Worm (Caenorhabditis elegans) whole organism, L2 larva: ENCODE measurements around the gene mai-2.
A peak's percentile ranks its signal among the peaks of the same experiment; 100 is the strongest.

Source experiments
- C34F6.9 ChIP-seq: fragments of 150-350 bp; optimal IDR thresholded peaks from 2 replicates; lab custom pipeline; 2014; ENCODE audit warnings: missing biosample characterization, missing genetic modification characterization
- F13H6.1 ChIP-seq: sonication (generic microtip); optimal IDR thresholded peaks from 2 replicates; lab custom pipeline; 2016; ENCODE audit warnings: missing genetic modification characterization, missing compliant biosample characterization
- R02D3.7 ChIP-seq: fragments of 150-350 bp; optimal IDR thresholded peaks from 2 replicates; lab custom pipeline; 2014; ENCODE audit warnings: missing biosample characterization, missing genetic modification characterization
- Y55F3AM.14 ChIP-seq: fragments of 200-800 bp; sonication (Bioruptor generic); optimal IDR thresholded peaks from 2 replicates; lab custom pipeline; 2018; ENCODE audit warnings: mild to moderate bottlenecking, missing genetic modification characterization, missing compliant biosample characterization
- ZK546.5 ChIP-seq: sonication (generic microtip); optimal IDR thresholded peaks from 2 replicates; lab custom pipeline; 2017; ENCODE audit warnings: missing biosample characterization, missing genetic modification characterization
- alr-1 ChIP-seq: fragments of 150-350 bp; optimal IDR thresholded peaks from 2 replicates; lab custom pipeline; 2014; ENCODE audit warnings: missing biosample characterization, missing genetic modification characterization
- aly-2 ChIP-seq: fragments of 150-350 bp; optimal IDR thresholded peaks from 2 replicates; lab custom pipeline; 2014; ENCODE audit warnings: missing biosample characterization, missing genetic modification characterization
- ama-1 ChIP-seq: fragments of 150-350 bp; optimal IDR thresholded peaks from 2 replicates; lab custom pipeline; 2018; ENCODE audit warnings: inconsistent platforms
- blmp-1 ChIP-seq: sonication (generic microtip); optimal IDR thresholded peaks from 2 replicates; lab custom pipeline; 2017; ENCODE audit warnings: missing genetic modification characterization, mild to moderate bottlenecking, missing compliant biosample characterization, antibody characterized with exemption, moderate library complexity; ENCODE audit not compliant: insufficient read depth
- ceh-16 ChIP-seq: fragments of 150-350 bp; optimal IDR thresholded peaks from 2 replicates; lab custom pipeline; 2014; ENCODE audit warnings: missing biosample characterization, missing genetic modification characterization
- ceh-82 ChIP-seq: fragments of 150-350 bp; optimal IDR thresholded peaks from 2 replicates; lab custom pipeline; 2014; ENCODE audit warnings: missing biosample characterization, missing genetic modification characterization
- crh-2 ChIP-seq: sonication (generic microtip); optimal IDR thresholded peaks from 2 replicates; lab custom pipeline; 2017; ENCODE audit warnings: missing biosample characterization, missing genetic modification characterization
- dmd-4 ChIP-seq: sonication (generic microtip); optimal IDR thresholded peaks from 2 replicates; lab custom pipeline; 2017; ENCODE audit warnings: missing biosample characterization, missing genetic modification characterization
- egl-27 ChIP-seq: sonication (generic microtip); optimal IDR thresholded peaks from 3 replicates; lab custom pipeline; 2017; ENCODE audit warnings: missing biosample characterization, missing genetic modification reagents, missing genetic modification characterization
- elt-1 ChIP-seq: fragments of 150-350 bp; optimal IDR thresholded peaks from 2 replicates; lab custom pipeline; 2014; ENCODE audit warnings: missing biosample characterization, missing genetic modification characterization
- elt-3 ChIP-seq: sonication (generic microtip); optimal IDR thresholded peaks from 2 replicates; lab custom pipeline; 2017; ENCODE audit warnings: missing biosample characterization, missing genetic modification characterization
- fos-1 ChIP-seq: fragments of 150-350 bp; optimal IDR thresholded peaks from 2 replicates; lab custom pipeline; 2014; ENCODE audit warnings: missing biosample characterization, missing genetic modification characterization
- gmeb-1 ChIP-seq: fragments of 150-350 bp; optimal IDR thresholded peaks from 2 replicates; lab custom pipeline; 2014; ENCODE audit warnings: missing biosample characterization, missing genetic modification characterization
- lin-11 ChIP-seq: fragments of 150-350 bp; sonication (generic microtip); optimal IDR thresholded peaks from 2 replicates; lab custom pipeline; 2014; ENCODE audit warnings: missing biosample characterization, missing genetic modification characterization, inconsistent platforms, mixed read lengths
- lin-13 ChIP-seq: fragments of 150-350 bp; optimal IDR thresholded peaks from 2 replicates; lab custom pipeline; 2014; ENCODE audit warnings: missing biosample characterization, missing genetic modification reagents, missing genetic modification characterization
- lin-39 ChIP-seq: fragments of 150-350 bp; optimal IDR thresholded peaks from 2 replicates; lab custom pipeline; 2014; ENCODE audit warnings: missing biosample characterization, missing genetic modification reagents, missing genetic modification characterization
- lsy-2 ChIP-seq, 2 experiments: fragments of 150-350 bp in 1 of 2; sonication (generic microtip) in 1 of 2; optimal IDR thresholded peaks; 2 replicates each; lab custom pipeline; 2014 to 2017; ENCODE audit warnings: missing biosample characterization in 2 of 2, missing genetic modification characterization in 2 of 2
- mab-5 ChIP-seq: fragments of 150-350 bp; optimal IDR thresholded peaks from 2 replicates; lab custom pipeline; 2014; ENCODE audit warnings: missing biosample characterization, missing genetic modification characterization
- mbf-1 ChIP-seq: sonication (generic microtip); optimal IDR thresholded peaks from 2 replicates; lab custom pipeline; 2017; ENCODE audit warnings: missing biosample characterization, missing genetic modification characterization
- mdl-1 ChIP-seq, 2 experiments: fragments of 150-350 bp in 1 of 2; sonication (generic microtip) in 1 of 2; optimal IDR thresholded peaks; 2 replicates each; lab custom pipeline; 2017; ENCODE audit warnings: missing biosample characterization in 2 of 2, missing genetic modification characterization in 2 of 2
- nhr-10 ChIP-seq: sonication (generic microtip); optimal IDR thresholded peaks from 2 replicates; lab custom pipeline; 2017; ENCODE audit warnings: missing biosample characterization, missing genetic modification characterization
- nhr-11 ChIP-seq: fragments of 150-350 bp; optimal IDR thresholded peaks from 2 replicates; lab custom pipeline; 2014; ENCODE audit warnings: missing biosample characterization, missing genetic modification characterization
- nhr-12 ChIP-seq: fragments of 150-350 bp; optimal IDR thresholded peaks from 2 replicates; lab custom pipeline; 2014; ENCODE audit warnings: missing biosample characterization, missing genetic modification characterization
- nhr-129 ChIP-seq: fragments of 150-350 bp; optimal IDR thresholded peaks from 2 replicates; lab custom pipeline; 2014; ENCODE audit warnings: missing biosample characterization, missing genetic modification characterization
- nhr-21 ChIP-seq: fragments of 150-350 bp; optimal IDR thresholded peaks from 2 replicates; lab custom pipeline; 2014; ENCODE audit warnings: missing biosample characterization, missing genetic modification characterization
- nhr-23 ChIP-seq: fragments of 150-350 bp; optimal IDR thresholded peaks from 2 replicates; lab custom pipeline; 2014; ENCODE audit warnings: missing biosample characterization, missing genetic modification reagents, missing genetic modification characterization
- nhr-237 ChIP-seq: fragments of 150-350 bp; optimal IDR thresholded peaks from 2 replicates; lab custom pipeline; 2014; ENCODE audit warnings: missing biosample characterization, missing genetic modification characterization
- nhr-25 ChIP-seq: fragments of 150-350 bp; sonication (generic microtip); optimal IDR thresholded peaks from 3 replicates; lab custom pipeline; 2014; ENCODE audit warnings: missing biosample characterization, missing genetic modification characterization
- nhr-6 ChIP-seq: fragments of 150-350 bp; optimal IDR thresholded peaks from 2 replicates; lab custom pipeline; 2014; ENCODE audit warnings: missing biosample characterization, missing genetic modification characterization
- nhr-77 ChIP-seq: fragments of 150-350 bp; optimal IDR thresholded peaks from 2 replicates; lab custom pipeline; 2014; ENCODE audit warnings: missing biosample characterization, missing genetic modification characterization
- peb-1 ChIP-seq: fragments of 150-350 bp; optimal IDR thresholded peaks from 2 replicates; lab custom pipeline; 2014; ENCODE audit warnings: missing biosample characterization, missing genetic modification characterization
- sem-4 ChIP-seq: fragments of 150-350 bp; optimal IDR thresholded peaks from 2 replicates; lab custom pipeline; 2014; ENCODE audit warnings: missing biosample characterization, missing genetic modification reagents, missing genetic modification characterization
- skn-1 ChIP-seq: sonication (generic microtip); optimal IDR thresholded peaks from 2 replicates; lab custom pipeline; 2017; ENCODE audit warnings: missing biosample characterization, missing genetic modification characterization
- sma-3 ChIP-seq: sonication (generic microtip); optimal IDR thresholded peaks from 2 replicates; lab custom pipeline; 2016; ENCODE audit warnings: missing genetic modification reagents, missing genetic modification characterization, missing compliant biosample characterization
- sma-9 ChIP-seq, 2 experiments: fragments of 150-350 bp in 1 of 2; sonication (generic microtip) in 1 of 2; optimal IDR thresholded peaks; 2 replicates each; lab custom pipeline; 2014 to 2016; ENCODE audit warnings: missing genetic modification characterization in 2 of 2, mild to moderate bottlenecking in 1 of 2, missing biosample characterization in 1 of 2, missing compliant biosample characterization in 1 of 2, missing genetic modification reagents in 1 of 2, moderate library complexity in 1 of 2
- snpc-4 ChIP-seq: fragments of 150-350 bp; optimal IDR thresholded peaks from 2 replicates; lab custom pipeline; 2014; ENCODE audit warnings: missing biosample characterization, missing genetic modification characterization
- unc-39 ChIP-seq: fragments of 150-350 bp; optimal IDR thresholded peaks from 2 replicates; lab custom pipeline; 2014; ENCODE audit warnings: missing biosample characterization, missing genetic modification characterization
- unc-55 ChIP-seq: fragments of 150-350 bp; sonication (generic microtip); optimal IDR thresholded peaks from 3 replicates; lab custom pipeline; 2014; ENCODE audit warnings: missing biosample characterization, missing genetic modification reagents, missing genetic modification characterization
- unc-62 ChIP-seq: fragments of 150-350 bp; optimal IDR thresholded peaks from 2 replicates; lab custom pipeline; 2014; ENCODE audit warnings: missing biosample characterization, missing genetic modification reagents, missing genetic modification characterization
- zag-1 ChIP-seq: fragments of 150-350 bp; optimal IDR thresholded peaks from 2 replicates; lab custom pipeline; 2014; ENCODE audit warnings: missing biosample characterization, missing genetic modification characterization
- ztf-1 ChIP-seq: fragments of 200-800 bp; sonication (Bioruptor generic); conservative IDR thresholded peaks from 2 replicates; pipeline ENCODE4 v1.3.6; 2022; ENCODE audit warnings: missing genetic modification characterization, missing compliant biosample characterization
- ztf-11 ChIP-seq: sonication (generic microtip); optimal IDR thresholded peaks from 2 replicates; lab custom pipeline; 2017; ENCODE audit warnings: missing biosample characterization, missing genetic modification characterization
- ztf-4 ChIP-seq: fragments of 150-350 bp; optimal IDR thresholded peaks from 2 replicates; lab custom pipeline; 2014; ENCODE audit warnings: missing biosample characterization, missing genetic modification characterization

Gene mai-2

DNA sequence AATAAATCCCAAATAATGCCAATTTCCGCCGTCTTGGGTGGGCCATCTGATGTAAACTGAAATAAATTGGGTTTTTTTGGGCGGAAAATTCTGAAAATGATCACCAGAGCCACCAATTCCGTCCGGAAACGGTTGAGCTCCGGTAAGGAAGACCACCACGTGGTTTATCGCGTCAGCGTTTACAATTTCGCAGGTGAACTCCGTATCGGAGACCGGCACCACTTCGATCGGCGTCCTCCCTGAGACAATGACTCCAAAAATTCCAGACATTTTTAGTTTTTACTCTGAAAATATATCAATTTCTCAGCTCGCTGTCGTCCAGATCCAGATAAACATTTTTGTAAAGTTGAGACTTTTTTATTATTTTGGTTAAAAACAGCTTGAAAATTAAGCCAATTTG is 49.1 kb upstream of the mai-2 start, which contains the start of gene F42A6.6:
F42A6.6 (minus strand) TSS at position 289 of the 400 bp plus-strand sequence.
- no peak for TF ChIP-seq ceh-82 (tag; lab: Kevin White, UChicago)
- TF ChIP-seq nhr-23 (tag; lab: Kevin White, UChicago): no peak
- no peak for TF ChIP-seq nhr-237 (tag; lab: Kevin White, UChicago)
- TF ChIP-seq crh-2 (tag; lab: Kevin White, UChicago): no peak
- TF ChIP-seq elt-1 (tag; lab: Kevin White, UChicago): no peak
- no peak for TF ChIP-seq nhr-25 (tag; lab: Kevin White, UChicago)
- no peak for TF ChIP-seq nhr-129
- no peak for TF ChIP-seq ZK546.5 (tag; lab: Kevin White, UChicago)
- TF ChIP-seq unc-55 (GFP tag; lab: Kevin White, UChicago): no peak
- TF ChIP-seq nhr-21 (tag; lab: Kevin White, UChicago): peak; percentile 11
- no peak for TF ChIP-seq elt-3 (tag; lab: Kevin White, UChicago)
- peak; percentile 39 for TF ChIP-seq gmeb-1
- TF ChIP-seq unc-39: no peak
- TF ChIP-seq nhr-10 (tag; lab: Kevin White, UChicago): no peak
- no peak for TF ChIP-seq nhr-12
- TF ChIP-seq lin-13: peak; percentile 13
- TF ChIP-seq egl-27 (tag; lab: Kevin White, UChicago): no peak
- peak; percentile 29 for TF ChIP-seq sma-9 (GFP tag; optimal IDR thresholded peaks at IDR 0.05; lab: Kevin White, UChicago)
- TF ChIP-seq sma-9 (tag; optimal IDR thresholded peaks at IDR 0.05; lab: Kevin White, UChicago): no peak
- TF ChIP-seq Y55F3AM.14: no peak
- no peak for TF ChIP-seq mdl-1 (tag; optimal IDR thresholded peaks at IDR 0.05; lab: Kevin White, UChicago)
- no peak for TF ChIP-seq R02D3.7 (tag; lab: Kevin White, UChicago)
- TF ChIP-seq skn-1 (tag; lab: Kevin White, UChicago): no peak
- TF ChIP-seq aly-2 (tag; lab: Kevin White, UChicago): no peak
- no peak for TF ChIP-seq mbf-1 (tag; lab: Kevin White, UChicago)
- TF ChIP-seq snpc-4 (tag; lab: Kevin White, UChicago): no peak
- no peak for TF ChIP-seq nhr-77 (tag; lab: Kevin White, UChicago)
- TF ChIP-seq lsy-2 (tag; optimal IDR thresholded peaks at IDR 0.05; lab: Kevin White, UChicago): peak in 1 of 2 experiments; percentile 33
- no peak for TF ChIP-seq mab-5 (tag; lab: Kevin White, UChicago)
- TF ChIP-seq ztf-4 (tag; lab: Kevin White, UChicago): no peak
- TF ChIP-seq ceh-16 (tag; lab: Kevin White, UChicago): no peak
- TF ChIP-seq lin-39: no peak
- TF ChIP-seq blmp-1 (tag; lab: Kevin White, UChicago): no peak
- TF ChIP-seq nhr-11: no peak
- TF ChIP-seq ztf-11 (tag; lab: Kevin White, UChicago): no peak
- TF ChIP-seq ama-1 (lab: Kevin White, UChicago): peak; percentile 72
- no peak for TF ChIP-seq dmd-4
- no peak for TF ChIP-seq alr-1 (tag; lab: Kevin White, UChicago)
- no peak for TF ChIP-seq sma-3
- TF ChIP-seq nhr-6: no peak
- no peak for TF ChIP-seq C34F6.9 (tag; lab: Kevin White, UChicago)
- TF ChIP-seq sem-4 (tag; lab: Kevin White, UChicago): peak; percentile 4
- no peak for TF ChIP-seq F13H6.1 (tag; lab: Kevin White, UChicago)
- TF ChIP-seq ztf-1 (GFP tag; lab: Robert Waterston, UW): no peak
- no peak for TF ChIP-seq lin-11 (tag; lab: Kevin White, UChicago)
- no peak for TF ChIP-seq unc-62
- TF ChIP-seq zag-1: no peak
- no peak for TF ChIP-seq fos-1
- TF ChIP-seq peb-1 (tag; lab: Kevin White, UChicago): no peak
